Worm (Caenorhabditis elegans) whole organism, L4 larva: ENCODE data around the gene cysl-2.
A peak's percentile ranks its signal among the peaks of the same experiment; 100 is the strongest.

ENCODE experiments used
- F10B5.3 ChIP-seq: sonication (generic microtip); optimal IDR thresholded peaks from 2 replicates; lab custom pipeline; 2016; ENCODE audit warnings: mild to moderate bottlenecking, missing genetic modification characterization, missing compliant biosample characterization
- F37D6.2 ChIP-seq: sonication (generic microtip); optimal IDR thresholded peaks from 2 replicates; lab custom pipeline; 2016; ENCODE audit warnings: mild to moderate bottlenecking, missing genetic modification characterization, missing compliant biosample characterization
- T20F7.1 ChIP-seq: fragments of 200-800 bp; sonication (Bioruptor generic); optimal IDR thresholded peaks from 2 replicates; lab custom pipeline; 2018; ENCODE audit warnings: mild to moderate bottlenecking, missing genetic modification characterization, missing compliant biosample characterization
- aha-1 ChIP-seq: fragments of 150-350 bp; peaks from one replicate; lab custom pipeline; 2014; ENCODE audit warnings: missing biosample characterization, missing genetic modification characterization
- arid-1 ChIP-seq: fragments of 200-800 bp; sonication (Bioruptor generic); conservative IDR thresholded peaks from 2 replicates; pipeline ENCODE4 v1.3.6; 2022; ENCODE audit warnings: missing genetic modification reagents, missing genetic modification characterization, missing compliant biosample characterization
- cey-2 ChIP-seq: sonication (generic microtip); optimal IDR thresholded peaks from 3 replicates; lab custom pipeline; 2017; ENCODE audit warnings: missing genetic modification characterization, mild to moderate bottlenecking, missing compliant biosample characterization, antibody characterized with exemption, borderline replicate concordance; ENCODE audit not compliant: insufficient read depth
- daf-16 ChIP-seq, 3 experiments: sonication (generic microtip); optimal IDR thresholded peaks; 2 replicates each; lab custom pipeline; 2016 to 2017; ENCODE audit warnings: missing genetic modification characterization in 3 of 3, missing genetic modification reagents in 3 of 3, mild to moderate bottlenecking in 2 of 3, missing compliant biosample characterization in 2 of 3, missing biosample characterization in 1 of 3, moderate library complexity in 1 of 3
- daf-8 ChIP-seq: fragments of 200-800 bp; sonication (Bioruptor generic); IDR thresholded peaks from 2 replicates; pipeline ENCODE4 v1.3.6; 2022; ENCODE audit warnings: missing genetic modification characterization, missing compliant biosample characterization
- dmd-6 ChIP-seq: fragments of 200-800 bp; sonication (Bioruptor generic); IDR thresholded peaks from 2 replicates; pipeline ENCODE4 v1.3.6; 2022; ENCODE audit warnings: missing genetic modification reagents, missing genetic modification characterization, missing compliant biosample characterization
- dve-1 ChIP-seq: sonication (generic microtip); optimal IDR thresholded peaks from 2 replicates; lab custom pipeline; 2017; ENCODE audit warnings: antibody characterized with exemption, mild to moderate bottlenecking, missing genetic modification characterization, missing compliant biosample characterization; ENCODE audit not compliant: insufficient read depth
- egl-43 ChIP-seq: fragments of 200-800 bp; sonication (Bioruptor generic); IDR thresholded peaks from 2 replicates; pipeline ENCODE4 v1.3.6; 2022; ENCODE audit warnings: missing genetic modification reagents, missing genetic modification characterization, missing compliant biosample characterization
- fkh-10 ChIP-seq: fragments of 150-350 bp; optimal IDR thresholded peaks from 2 replicates; lab custom pipeline; 2014; ENCODE audit warnings: missing biosample characterization, missing genetic modification reagents, missing genetic modification characterization
- hlh-30 ChIP-seq: sonication (generic microtip); optimal IDR thresholded peaks from 2 replicates; lab custom pipeline; 2017; ENCODE audit warnings: antibody characterized with exemption, mild to moderate bottlenecking, missing genetic modification characterization, missing compliant biosample characterization; ENCODE audit not compliant: insufficient read depth
- lim-7 ChIP-seq: fragments of 200-800 bp; sonication (Bioruptor generic); IDR thresholded peaks from 2 replicates; pipeline ENCODE4 v1.3.6; 2022; ENCODE audit warnings: missing genetic modification characterization, missing compliant biosample characterization
- lin-15B ChIP-seq: fragments of 150-350 bp; sonication (generic microtip); optimal IDR thresholded peaks from 3 replicates; lab custom pipeline; 2014; ENCODE audit warnings: missing biosample characterization, missing genetic modification characterization
- lin-38 ChIP-seq: fragments of 200-800 bp; sonication (Bioruptor generic); IDR thresholded peaks from 2 replicates; pipeline ENCODE4 v1.3.6; 2022; ENCODE audit warnings: missing genetic modification reagents, missing genetic modification characterization, missing compliant biosample characterization
- lin-39 ChIP-seq: fragments of 150-350 bp; optimal IDR thresholded peaks from 2 replicates; lab custom pipeline; 2014; ENCODE audit warnings: missing biosample characterization, missing genetic modification reagents, missing genetic modification characterization
- lsy-2 ChIP-seq, 2 experiments: fragments of 150-350 bp in 1 of 2; sonication (generic microtip) in 1 of 2; optimal IDR thresholded peaks; 2 replicates each; lab custom pipeline; 2014 to 2017; ENCODE audit warnings: missing biosample characterization in 2 of 2, missing genetic modification characterization in 2 of 2
- mep-1 ChIP-seq: fragments of 150-350 bp; sonication (generic microtip); optimal IDR thresholded peaks from 3 replicates; lab custom pipeline; 2014; ENCODE audit warnings: missing biosample characterization, missing genetic modification characterization
- nhr-102 ChIP-seq: sonication (generic microtip); optimal IDR thresholded peaks from 2 replicates; lab custom pipeline; 2016; ENCODE audit warnings: mild to moderate bottlenecking, missing genetic modification characterization, moderate library complexity, missing compliant biosample characterization
- nhr-11 ChIP-seq: fragments of 150-350 bp; optimal IDR thresholded peaks from 2 replicates; lab custom pipeline; 2014; ENCODE audit warnings: missing biosample characterization, missing genetic modification characterization
- nhr-237 ChIP-seq: sonication (generic microtip); optimal IDR thresholded peaks from 2 replicates; lab custom pipeline; 2017; ENCODE audit warnings: missing biosample characterization, missing genetic modification characterization
- nhr-77 ChIP-seq: fragments of 150-350 bp; optimal IDR thresholded peaks from 2 replicates; lab custom pipeline; 2014; ENCODE audit warnings: missing biosample characterization, missing genetic modification characterization
- rbr-2 ChIP-seq: sonication (generic microtip); optimal IDR thresholded peaks from 2 replicates; lab custom pipeline; 2016; ENCODE audit warnings: missing genotype, missing genetic modification characterization, missing compliant biosample characterization
- sdz-12 ChIP-seq: fragments of 200-800 bp; sonication (Bioruptor generic); optimal IDR thresholded peaks from 2 replicates; lab custom pipeline; 2018; ENCODE audit warnings: mild to moderate bottlenecking, missing genetic modification characterization, missing compliant biosample characterization
- set-16 ChIP-seq: fragments of 200-800 bp; sonication (Bioruptor generic); IDR thresholded peaks from 2 replicates; pipeline ENCODE4 v1.3.6; 2022; ENCODE audit warnings: missing genetic modification reagents, missing genetic modification characterization, missing compliant biosample characterization
- snpc-1.2 ChIP-seq: fragments of 200-800 bp; sonication (Bioruptor generic); IDR thresholded peaks from 2 replicates; pipeline ENCODE4 v1.3.6; 2022; ENCODE audit warnings: missing genetic modification reagents, missing genetic modification characterization, missing compliant biosample characterization
- spr-3 ChIP-seq: fragments of 200-800 bp; sonication (Bioruptor generic); optimal IDR thresholded peaks from 2 replicates; lab custom pipeline; 2018; ENCODE audit warnings: mild to moderate bottlenecking, missing genetic modification characterization, missing compliant biosample characterization
- unc-62 ChIP-seq, 3 experiments: fragments of 150-350 bp in 1 of 3; sonication (generic microtip); optimal IDR thresholded peaks in 2 of 3; peaks in 1 of 3; 1 replicate in 1 of 3; 2 replicates in 2 of 3; lab custom pipeline; 2014 to 2017; ENCODE audit warnings: missing biosample characterization in 3 of 3, missing genetic modification characterization in 3 of 3, missing genetic modification reagents in 3 of 3, missing genotype in 1 of 3
- zip-11 ChIP-seq: fragments of 200-800 bp; sonication (Bioruptor generic); IDR thresholded peaks from 2 replicates; pipeline ENCODE4 v1.3.6; 2022; ENCODE audit warnings: missing genetic modification characterization, missing compliant biosample characterization

Gene cysl-2

ce11 chrII:14474700-14475099 lies 19.6 kb downstream of the cysl-2 start (continued):
- TF ChIP-seq daf-16 (GFP tag; optimal IDR thresholded peaks at IDR 0.05; lab: Kevin White, UChicago) (no peak), daf-16 (tag; optimal IDR thresholded peaks at IDR 0.05; lab: Kevin White, UChicago) (peak; percentile 64), dmd-6 (no peak)

ce11 chrII:14470020-14470419 lies 24.2 kb downstream of the cysl-2 start:
- no peak for TF ChIP-seq fkh-10
- no peak for TF ChIP-seq mep-1
- TF ChIP-seq lin-39 (tag; lab: Kevin White, UChicago): no peak
- TF ChIP-seq hlh-30 (tag; lab: Kevin White, UChicago): no peak
- TF ChIP-seq arid-1 (GFP tag; lab: Robert Waterston, UW): no peak
- no peak for TF ChIP-seq nhr-102 (tag; lab: Kevin White, UChicago)

ce11 chrII:14455332-14455731 lies 38.9 kb downstream of the cysl-2 start, which contains the start of gene dmsr-6:
dmsr-6 (plus strand) TSS chrII:14455632.
- TF ChIP-seq zip-11: no peak
- no peak for TF ChIP-seq nhr-11 (tag; lab: Kevin White, UChicago)
- TF ChIP-seq lsy-2 (tag; optimal IDR thresholded peaks at IDR 0.05; lab: Kevin White, UChicago): no peak
- no peak for TF ChIP-seq sdz-12 (GFP tag; lab: Kevin White, UChicago)
- TF ChIP-seq spr-3 (GFP tag; lab: Kevin White, UChicago): no peak
- no peak for TF ChIP-seq dve-1
- TF ChIP-seq unc-62 (GFP tag; optimal IDR thresholded peaks at IDR 0.05 in 1 of 2; lab: Kevin White, UChicago): no peak
- no peak for TF ChIP-seq unc-62 (tag; optimal IDR thresholded peaks at IDR 0.05; lab: Kevin White, UChicago)
- TF ChIP-seq F37D6.2: no peak
- no peak for TF ChIP-seq lin-39 (tag; lab: Kevin White, UChicago)
- no peak for TF ChIP-seq nhr-102 (tag; lab: Kevin White, UChicago)

- TF ChIP-seq T20F7.1 (GFP tag; lab: Kevin White, UChicago): no peak
- no peak for TF ChIP-seq nhr-77 (tag; lab: Kevin White, UChicago)
- TF ChIP-seq aha-1: peak; percentile 50
- no peak for TF ChIP-seq set-16 (GFP tag; lab: Robert Waterston, UW)
- no peak for TF ChIP-seq rbr-2 (tag; lab: Kevin White, UChicago)
- TF ChIP-seq egl-43 (GFP tag; lab: Robert Waterston, UW): no peak
- no peak for TF ChIP-seq daf-8 (GFP tag; lab: Robert Waterston, UW)
- TF ChIP-seq lin-15B: no peak
- TF ChIP-seq hlh-30 (tag; lab: Kevin White, UChicago): no peak
- TF ChIP-seq lim-7: no peak
- TF ChIP-seq lin-38: no peak
- no peak for TF ChIP-seq F10B5.3 (tag; lab: Kevin White, UChicago)
- TF ChIP-seq cey-2 (tag; lab: Kevin White, UChicago): no peak
- TF ChIP-seq snpc-1.2 (GFP tag; lab: Robert Waterston, UW): no peak
- TF ChIP-seq fkh-10: peak; percentile 45
- TF ChIP-seq nhr-237 (tag; lab: Kevin White, UChicago): no peak
- no peak for TF ChIP-seq zip-11
Observed at ce11 chrII:14451934-14452333, 42.3 kb downstream of the cysl-2 start.
